Worm (Caenorhabditis elegans) whole organism, young adult: Measurements from ENCODE around the gene K06B9.6.

Experiments
- C06A6.2 ChIP-seq: fragments of 200-800 bp; sonication (Bioruptor generic); conservative IDR thresholded peaks from 2 replicates; pipeline ENCODE4 v1.3.6; 2022; ENCODE audit warnings: missing genetic modification characterization, missing compliant biosample characterization
- F23B12.7 ChIP-seq: sonication (generic microtip); optimal IDR thresholded peaks from 2 replicates; lab custom pipeline; 2017; ENCODE audit warnings: missing genetic modification characterization, mild to moderate bottlenecking, missing compliant biosample characterization, antibody characterized with exemption, moderate library complexity; ENCODE audit not compliant: insufficient read depth
- F33H1.4 ChIP-seq: fragments of 200-800 bp; sonication (Bioruptor generic); IDR thresholded peaks from 2 replicates; pipeline ENCODE4 v1.3.6; 2022; ENCODE audit warnings: missing genetic modification reagents, missing genetic modification characterization, missing compliant biosample characterization
- F52B5.7 ChIP-seq: sonication (generic microtip); optimal IDR thresholded peaks from 2 replicates; lab custom pipeline; 2016; ENCODE audit warnings: mild to moderate bottlenecking, missing genetic modification characterization, missing compliant biosample characterization
- F57A8.1 ChIP-seq: fragments of 200-800 bp; sonication (Bioruptor generic); optimal IDR thresholded peaks from 2 replicates; lab custom pipeline; 2018; ENCODE audit warnings: mild to moderate bottlenecking, missing genetic modification characterization, moderate library complexity, missing compliant biosample characterization
- Y67H2A.10 ChIP-seq: fragments of 200-800 bp; sonication (Bioruptor generic); conservative IDR thresholded peaks from 2 replicates; pipeline ENCODE4 v1.3.6; 2022; ENCODE audit warnings: missing genetic modification reagents, missing genetic modification characterization, missing compliant biosample characterization
- aptf-2 ChIP-seq: fragments of 200-800 bp; sonication (Bioruptor generic); conservative IDR thresholded peaks from 2 replicates; pipeline ENCODE4 v1.3.6; 2022; ENCODE audit warnings: missing genetic modification reagents, missing genetic modification characterization, missing compliant biosample characterization
- atf-7 ChIP-seq: sonication (generic microtip); optimal IDR thresholded peaks from 2 replicates; lab custom pipeline; 2017; ENCODE audit warnings: mild to moderate bottlenecking, missing genetic modification characterization, missing compliant biosample characterization
- athp-1 ChIP-seq: sonication (generic microtip); optimal IDR thresholded peaks from 2 replicates; lab custom pipeline; 2017; ENCODE audit warnings: mild to moderate bottlenecking, missing genetic modification characterization, missing compliant biosample characterization
- attf-3 ChIP-seq: fragments of 200-800 bp; sonication (Bioruptor generic); conservative IDR thresholded peaks from 2 replicates; pipeline ENCODE4 v1.3.6; 2022; ENCODE audit warnings: missing genetic modification reagents, missing genetic modification characterization, missing compliant biosample characterization
- bed-2 ChIP-seq: fragments of 200-800 bp; sonication (Bioruptor generic); IDR thresholded peaks from 2 replicates; pipeline ENCODE4 v1.3.6; 2022; ENCODE audit warnings: missing genetic modification reagents, missing genetic modification characterization, missing compliant biosample characterization
- cebp-2 ChIP-seq: fragments of 200-800 bp; sonication (Bioruptor generic); IDR thresholded peaks from 2 replicates; pipeline ENCODE4 v1.3.6; 2022; ENCODE audit warnings: missing genetic modification characterization, missing compliant biosample characterization
- chd-7 ChIP-seq: sonication (generic microtip); optimal IDR thresholded peaks from 2 replicates; lab custom pipeline; 2016; ENCODE audit warnings: mild to moderate bottlenecking, missing genetic modification characterization, moderate library complexity, missing compliant biosample characterization
- dpff-1 ChIP-seq: sonication (generic microtip); optimal IDR thresholded peaks from 2 replicates; lab custom pipeline; 2017; ENCODE audit warnings: mild to moderate bottlenecking, missing genetic modification characterization, missing compliant biosample characterization
- egl-44 ChIP-seq: fragments of 200-800 bp; sonication (Bioruptor generic); IDR thresholded peaks from 2 replicates; pipeline ENCODE4 v1.3.6; 2022; ENCODE audit warnings: missing genetic modification reagents, missing genetic modification characterization, missing compliant biosample characterization
- ekl-4 ChIP-seq: fragments of 200-800 bp; sonication (Bioruptor generic); IDR thresholded peaks from 2 replicates; pipeline ENCODE4 v1.3.6; 2022; ENCODE audit warnings: missing genetic modification reagents, missing genetic modification characterization, missing compliant biosample characterization
- ets-4 ChIP-seq: fragments of 200-800 bp; sonication (Bioruptor generic); optimal IDR thresholded peaks from 2 replicates; lab custom pipeline; 2018; ENCODE audit warnings: mild to moderate bottlenecking, missing genetic modification characterization, missing compliant biosample characterization
- hmg-20 ChIP-seq: fragments of 200-800 bp; sonication (Bioruptor generic); IDR thresholded peaks from 2 replicates; pipeline ENCODE4 v1.3.6; 2022; ENCODE audit warnings: missing genetic modification reagents, missing genetic modification characterization, missing compliant biosample characterization
- hrde-1 ChIP-seq: sonication (generic microtip); optimal IDR thresholded peaks from 2 replicates; lab custom pipeline; 2016; ENCODE audit warnings: missing genetic modification characterization, mild to moderate bottlenecking, missing compliant biosample characterization, moderate library complexity, missing genotype, missing genetic modification reagents, borderline replicate concordance
- hsf-1 ChIP-seq: fragments of 200-800 bp; sonication (Bioruptor generic); IDR thresholded peaks from 2 replicates; pipeline ENCODE4 v1.3.6; 2022; ENCODE audit warnings: missing genetic modification reagents, missing genetic modification characterization, missing compliant biosample characterization
- lin-35 ChIP-seq, 3 experiments: fragments of 150-350 bp in 2 of 3; sonication (generic microtip) in 1 of 3; optimal IDR thresholded peaks; 2 replicates each; lab custom pipeline; 2014 to 2018; ENCODE audit warnings: missing biosample characterization in 3 of 3, missing genetic modification characterization in 3 of 3, missing genetic modification reagents in 3 of 3
- lin-54 ChIP-seq: fragments of 200-800 bp; sonication (Bioruptor generic); optimal IDR thresholded peaks from 2 replicates; lab custom pipeline; 2018; ENCODE audit warnings: mild to moderate bottlenecking, missing genetic modification characterization, missing compliant biosample characterization
- lsy-27 ChIP-seq: sonication (generic microtip); optimal IDR thresholded peaks from 2 replicates; lab custom pipeline; 2017; ENCODE audit warnings: missing genetic modification characterization, mild to moderate bottlenecking, missing compliant biosample characterization, antibody characterized with exemption, missing genotype, borderline replicate concordance; ENCODE audit not compliant: insufficient read depth
- madf-8 ChIP-seq: fragments of 200-800 bp; sonication (Bioruptor generic); conservative IDR thresholded peaks from 2 replicates; pipeline ENCODE4 v1.3.6; 2022; ENCODE audit warnings: missing genetic modification reagents, missing genetic modification characterization, missing compliant biosample characterization
- mcd-1 ChIP-seq: fragments of 200-800 bp; sonication (Bioruptor generic); IDR thresholded peaks from 2 replicates; pipeline ENCODE4 v1.3.6; 2022; ENCODE audit warnings: missing genetic modification reagents, missing genetic modification characterization, missing compliant biosample characterization
- mes-4 ChIP-seq: sonication (generic microtip); optimal IDR thresholded peaks from 2 replicates; lab custom pipeline; 2016; ENCODE audit warnings: missing genotype, missing genetic modification characterization, missing compliant biosample characterization
- mxl-1 ChIP-seq: sonication (generic microtip); optimal IDR thresholded peaks from 2 replicates; lab custom pipeline; 2016; ENCODE audit warnings: missing genetic modification characterization, missing compliant biosample characterization
- nfya-1 ChIP-seq: sonication (generic microtip); optimal IDR thresholded peaks from 2 replicates; lab custom pipeline; 2017; ENCODE audit warnings: antibody characterized with exemption, missing compliant biosample characterization, missing genetic modification characterization, borderline replicate concordance; ENCODE audit not compliant: insufficient read depth
- nfyb-1 ChIP-seq: fragments of 200-800 bp; sonication (Bioruptor generic); IDR thresholded peaks from 2 replicates; pipeline ENCODE4 v1.3.6; 2022; ENCODE audit warnings: missing genetic modification reagents, missing genetic modification characterization, missing compliant biosample characterization
- nhr-179 ChIP-seq: sonication (generic microtip); optimal IDR thresholded peaks from 2 replicates; lab custom pipeline; 2016; ENCODE audit warnings: mild to moderate bottlenecking, missing genetic modification characterization, missing compliant biosample characterization
- pha-4 ChIP-seq: fragments of 150-350 bp; sonication (generic microtip); optimal IDR thresholded peaks from 2 replicates; lab custom pipeline; 2014; ENCODE audit warnings: missing biosample characterization, missing genetic modification reagents, missing genetic modification characterization
- rec-8 ChIP-seq, 2 experiments: sonication (generic microtip); optimal IDR thresholded peaks; 2 replicates each; lab custom pipeline; 2016; ENCODE audit warnings: mild to moderate bottlenecking in 2 of 2, missing genetic modification characterization in 2 of 2, missing genetic modification reagents in 2 of 2, missing genotype in 2 of 2, missing biosample characterization in 1 of 2, missing compliant biosample characterization in 1 of 2, moderate library complexity in 1 of 2
- snpc-1.3 ChIP-seq: sonication (generic microtip); optimal IDR thresholded peaks from 2 replicates; lab custom pipeline; 2017; ENCODE audit warnings: missing genetic modification characterization, mild to moderate bottlenecking, missing compliant biosample characterization, antibody characterized with exemption, moderate library complexity, missing genotype, missing genetic modification reagents; ENCODE audit not compliant: insufficient read depth
- snpc-3.4 ChIP-seq: sonication (generic microtip); optimal IDR thresholded peaks from 2 replicates; lab custom pipeline; 2017; ENCODE audit warnings: missing genetic modification characterization, mild to moderate bottlenecking, missing compliant biosample characterization, antibody characterized with exemption, moderate library complexity, missing genotype, missing genetic modification reagents
- snpc-4 ChIP-seq, 5 experiments: fragments of 150-350 bp in 1 of 5; sonication (generic microtip) in 4 of 5; optimal IDR thresholded peaks; 2 replicates each; lab custom pipeline; 2014 to 2018; ENCODE audit warnings: missing genetic modification characterization in 5 of 5, missing biosample characterization in 3 of 5, antibody characterized with exemption in 2 of 5, mild to moderate bottlenecking in 2 of 5, missing compliant biosample characterization in 2 of 5, missing genotype in 2 of 5, moderate library complexity in 2 of 5, missing genetic modification reagents in 1 of 5
- ztf-18 ChIP-seq: sonication (generic microtip); optimal IDR thresholded peaks from 2 replicates; lab custom pipeline; 2016; ENCODE audit warnings: missing genotype, mild to moderate bottlenecking, missing genetic modification characterization, missing compliant biosample characterization
- ztf-22 ChIP-seq: fragments of 200-800 bp; sonication (Bioruptor generic); optimal IDR thresholded peaks from 2 replicates; lab custom pipeline; 2018; ENCODE audit warnings: mild to moderate bottlenecking, missing genetic modification characterization, moderate library complexity, missing compliant biosample characterization
- ztf-3 ChIP-seq: fragments of 200-800 bp; sonication (Bioruptor generic); optimal IDR thresholded peaks from 2 replicates; lab custom pipeline; 2018; ENCODE audit warnings: mild to moderate bottlenecking, missing genetic modification characterization, missing compliant biosample characterization
- ztf-6 ChIP-seq: fragments of 200-800 bp; sonication (Bioruptor generic); IDR thresholded peaks from 2 replicates; pipeline ENCODE4 v1.3.6; 2022; ENCODE audit warnings: missing genetic modification reagents, missing genetic modification characterization, missing compliant biosample characterization

The K06B9.6 gene

ce11 chrIV:4172242-4172641 is 24.4 kb downstream of the K06B9.6 start:
- TF ChIP-seq lsy-27 (tag; lab: Kevin White, UChicago) (no peak), hrde-1 (tag; lab: Kevin White, UChicago) (no peak), F23B12.7 (no peak), chd-7 (tag; lab: Kevin White, UChicago) (no peak), F57A8.1 (GFP tag; lab: Kevin White, UChicago) (no peak), ztf-6 (no peak), ztf-3 (GFP tag; lab: Kevin White, UChicago) (no peak), nhr-179 (tag; lab: Kevin White, UChicago) (no peak), F33H1.4 (no peak), ets-4 (GFP tag; lab: Kevin White, UChicago) (no peak), athp-1 (tag; lab: Kevin White, UChicago) (no peak), nfya-1 (tag; lab: Kevin White, UChicago) (no peak), atf-7 (tag; lab: Kevin White, UChicago) (no peak), snpc-1.3 (tag; lab: Kevin White, UChicago) (no peak), mes-4 (tag; lab: Kevin White, UChicago) (no peak)
- TF ChIP-seq, all 124 proteins: peak for 0

- TF ChIP-seq aptf-2 (no peak), hrde-1 (tag; lab: Kevin White, UChicago) (no peak), snpc-4 (GFP tag; optimal IDR thresholded peaks at IDR 0.05; lab: Kevin White, UChicago) (no peak), snpc-4 (tag; optimal IDR thresholded peaks at IDR 0.05; lab: Kevin White, UChicago) (peak in 1 of 4 experiments; percentile 3), nfyb-1 (GFP tag; lab: Robert Waterston, UW) (no peak), ztf-22 (GFP tag; lab: Kevin White, UChicago) (no peak), F23B12.7 (no peak), mcd-1 (GFP tag; lab: Robert Waterston, UW) (peak; percentile 89), ets-4 (GFP tag; lab: Kevin White, UChicago) (no peak), nfya-1 (tag; lab: Kevin White, UChicago) (no peak), pha-4 (tag; lab: Kevin White, UChicago) (no peak), F33H1.4 (0 out of 2 replicates have a peak, but pooled peaks have one; percentile 18), lin-35 (GFP tag; optimal IDR thresholded peaks at IDR 0.05; lab: Kevin White, UChicago) (peak in 1 of 3 experiments; percentile 28), F52B5.7 (tag; lab: Kevin White, UChicago) (no peak), cebp-2 (no peak), lin-54 (GFP tag; lab: Kevin White, UChicago) (peak; percentile 47), lsy-27 (tag; lab: Kevin White, UChicago) (no peak), egl-44 (GFP tag; lab: Robert Waterston, UW) (no peak), attf-3 (GFP tag; lab: Robert Waterston, UW) (0 out of 2 replicates have a peak, but pooled peaks have one; percentile 42), Y67H2A.10 (GFP tag; lab: Robert Waterston, UW) (no peak), rec-8 (tag; optimal IDR thresholded peaks at IDR 0.05; lab: Kevin White, UChicago) (no peak), hsf-1 (no peak), hmg-20 (GFP tag; lab: Robert Waterston, UW) (no peak), snpc-3.4 (tag; lab: Kevin White, UChicago) (no peak), mes-4 (tag; lab: Kevin White, UChicago) (no peak), bed-2 (0 out of 2 replicates have a peak, but pooled peaks have one; percentile 32), ekl-4 (GFP tag; lab: Robert Waterston, UW) (no peak), ztf-18 (tag; lab: Kevin White, UChicago) (no peak), madf-8 (no peak), C06A6.2 (GFP tag; lab: Robert Waterston, UW) (no peak), mxl-1 (tag; lab: Kevin White, UChicago) (no peak), dpff-1 (tag; lab: Kevin White, UChicago) (no peak)
Measured at ce11 chrIV:4171531-4172163, 25.0 kb downstream of the K06B9.6 start, which contains the start of the genes K08D10.13 and rnp-2. Gene K08D10.13 (minus strand): TSS chrIV:4171581. Gene rnp-2 (plus strand): TSS chrIV:4172076.
